Worm (Caenorhabditis elegans): ENCODE data around the gene gcs-1.

- TF ChIP-seq sox-4 (tag; optimal IDR thresholded peaks at IDR 0.05) = no peak
- no peak for TF ChIP-seq ceh-48 (tag; optimal IDR thresholded peaks at IDR 0.05)
- TF ChIP-seq hlh-30 (tag; optimal IDR thresholded peaks at IDR 0.05; ENCODE audit: insufficient read depth) = no peak
- no peak for TF ChIP-seq ceh-9 (tag; optimal IDR thresholded peaks at IDR 0.05)
- TF ChIP-seq dve-1 (tag; optimal IDR thresholded peaks at IDR 0.05) = no peak
- TF ChIP-seq K02D7.2 (tag; optimal IDR thresholded peaks at IDR 0.05) = no peak
- no peak for TF ChIP-seq nhr-11 (tag; optimal IDR thresholded peaks at IDR 0.05)
- TF ChIP-seq K09A11.1 (tag; optimal IDR thresholded peaks at IDR 0.05; ENCODE audit: insufficient read depth) = no peak
- TF ChIP-seq fkh-10 (GFP tag; optimal IDR thresholded peaks at IDR 0.05) = no peak
- no peak for TF ChIP-seq ama-1 (optimal IDR thresholded peaks at IDR 0.05)
These were observed 15.5 kb upstream of the gcs-1 start, which contains the start of gene T24B8.7 for ce11 chrII:9053564-9053963.

All from whole organism, late embryonic.